Worm (Caenorhabditis elegans) whole organism, midembryonic: ENCODE results near the gene cutl-19.

Experiments
- flt-1 ChIP-seq: fragments of 200-800 bp; sonication (Bioruptor generic); IDR thresholded peaks from 2 replicates; pipeline ENCODE4 v1.3.6; 2022; ENCODE audit warnings: missing genetic modification characterization, missing compliant biosample characterization
- med-1 ChIP-seq: sonication (generic microtip); optimal IDR thresholded peaks from 2 replicates; lab custom pipeline; 2017; ENCODE audit warnings: missing genetic modification characterization, mild to moderate bottlenecking, missing compliant biosample characterization, antibody characterized with exemption, missing genetic modification reagents; ENCODE audit not compliant: insufficient read depth
- ztf-29 ChIP-seq: fragments of 200-800 bp; sonication (Bioruptor generic); IDR thresholded peaks from 2 replicates; pipeline ENCODE4 v1.3.6; 2022; ENCODE audit warnings: missing genetic modification reagents, missing genetic modification characterization, missing compliant biosample characterization

- TF ChIP-seq flt-1 (GFP tag; lab: Robert Waterston, UW), result no peak
- no peak for TF ChIP-seq ztf-29 (GFP tag; lab: Robert Waterston, UW)
- no peak for TF ChIP-seq med-1 (GFP tag; lab: Kevin White, UChicago)
These were observed at the start of gene cutl-19 for ce11 chrIII:5217511-5217910.
